Fruit fly (Drosophila melanogaster): ENCODE measurements around the gene Prosalpha4.

Gene Prosalpha4

dm6 chrX:16325472-16325871 is 49.4 kb downstream of the Prosalpha4 start, which contains the start of gene CalpC (continued):
- TF ChIP-seq NC2β (GFP tag; optimal IDR thresholded peaks at IDR 0.05) (no peak), Atf3 (GFP tag; optimal IDR thresholded peaks at IDR 0.05) (no peak), cas (GFP tag; IDR thresholded peaks at IDR 0.05) (no peak), dimm (GFP tag; IDR thresholded peaks at IDR 0.05) (no peak), abd-A (tag; optimal IDR thresholded peaks at IDR 0.05) (peak; percentile 39), CG1603 (tag; optimal IDR thresholded peaks at IDR 0.05) (peak; percentile 33), Opbp (GFP tag; IDR thresholded peaks at IDR 0.05; ENCODE audit: partially characterized antibody) (peak; percentile 56; the same call in 1 of the 3 replicates), cwo (GFP tag; optimal IDR thresholded peaks at IDR 0.05) (no peak), amos (GFP tag; IDR thresholded peaks at IDR 0.05; ENCODE audit: partially characterized antibody) (peak; percentile 39; the same call in 1 of the 2 replicates), CG8478 (optimal IDR thresholded peaks at IDR 0.05) (no peak), Scr (GFP tag; IDR thresholded peaks at IDR 0.05; ENCODE audit: partially characterized antibody) (peak; percentile 40), ind (GFP tag; optimal IDR thresholded peaks at IDR 0.05) (no peak), vvl (GFP tag; IDR thresholded peaks at IDR 0.05) (0 out of 2 replicates have a peak, but pooled peaks have one; percentile 15), eve (GFP tag; optimal IDR thresholded peaks at IDR 0.05) (no peak), CG13287 (GFP tag; IDR thresholded peaks at IDR 0.05; ENCODE audit: partially characterized antibody) (0 out of 2 replicates have a peak, but pooled peaks have one; percentile 15), fu2 (GFP tag; optimal IDR thresholded peaks at IDR 0.05) (no peak), ewg (GFP tag; optimal IDR thresholded peaks at IDR 0.05) (peak; percentile 39), phol (tag; optimal IDR thresholded peaks at IDR 0.05) (peak; percentile 29), Doc2 (GFP tag; IDR thresholded peaks at IDR 0.05) (no peak), nom (GFP tag; optimal IDR thresholded peaks at IDR 0.05) (peak; percentile 18)
